Fruit fly (Drosophila melanogaster) whole organism, adult: ENCODE measurements around the gene Cpr66Cb.

Experiments
- CG11617 ChIP-seq: fragments of 200-800 bp; sonication (Bioruptor generic); optimal IDR thresholded peaks from 2 replicates; lab custom pipeline; 2017; ENCODE audit warnings: mild to moderate bottlenecking, missing biosample characterization, missing genetic modification reagents, missing genetic modification characterization
- CG12768 ChIP-seq: fragments of 200-800 bp; sonication (Bioruptor generic); optimal IDR thresholded peaks from 2 replicates; lab custom pipeline; 2017; ENCODE audit warnings: missing biosample characterization, missing genetic modification characterization, mild to moderate bottlenecking, moderate library complexity, missing genetic modification reagents
- CG14711 ChIP-seq: fragments of 200-800 bp; sonication (Bioruptor generic); optimal IDR thresholded peaks from 2 replicates; lab custom pipeline; 2018; ENCODE audit warnings: missing biosample characterization, mild to moderate bottlenecking, missing genetic modification characterization, moderate library complexity
- CG1620 ChIP-seq: fragments of 200-800 bp; sonication (Bioruptor generic); optimal IDR thresholded peaks from 2 replicates; lab custom pipeline; 2016; ENCODE audit warnings: missing biosample characterization, missing genetic modification characterization
- CG33017 ChIP-seq: fragments of 200-800 bp; sonication (Bioruptor generic); optimal IDR thresholded peaks from 2 replicates; lab custom pipeline; 2018; ENCODE audit warnings: missing biosample characterization, mild to moderate bottlenecking, missing genetic modification characterization, moderate library complexity
- CG5204 ChIP-seq: fragments of 200-800 bp; sonication (Bioruptor generic); optimal IDR thresholded peaks from 2 replicates; lab custom pipeline; 2016; ENCODE audit warnings: missing biosample characterization, missing genetic modification characterization
- CG7045 ChIP-seq: fragments of 200-800 bp; sonication (Bioruptor generic); optimal IDR thresholded peaks from 2 replicates; lab custom pipeline; 2017; ENCODE audit warnings: missing biosample characterization, mild to moderate bottlenecking, missing genetic modification characterization
- CG7101 ChIP-seq: fragments of 200-800 bp; sonication (Bioruptor generic); optimal IDR thresholded peaks from 2 replicates; lab custom pipeline; 2018; ENCODE audit warnings: missing biosample characterization, mild to moderate bottlenecking, missing genetic modification characterization, moderate library complexity
- Clk ChIP-seq: fragments of 200-800 bp; sonication (Bioruptor generic); optimal IDR thresholded peaks from 2 replicates; lab custom pipeline; 2017; ENCODE audit warnings: missing biosample characterization, missing genetic modification characterization
- Crg-1 ChIP-seq: fragments of 200-800 bp; sonication (Bioruptor generic); optimal IDR thresholded peaks from 2 replicates; lab custom pipeline; 2016; ENCODE audit warnings: missing biosample characterization, missing genetic modification characterization
- Hr96 ChIP-seq: fragments of 200-800 bp; sonication (Bioruptor generic); optimal IDR thresholded peaks from 2 replicates; lab custom pipeline; 2016; ENCODE audit warnings: missing biosample characterization, missing genetic modification characterization
- Mnt ChIP-seq: fragments of 200-800 bp; sonication (Bioruptor generic); optimal IDR thresholded peaks from 2 replicates; lab custom pipeline; 2016; ENCODE audit warnings: missing biosample characterization, mild to moderate bottlenecking, missing genetic modification characterization
- bab1 ChIP-seq: fragments of 200-800 bp; sonication (Bioruptor generic); optimal IDR thresholded peaks from 3 replicates; lab custom pipeline; 2019; ENCODE audit warnings: missing biosample characterization, mild to moderate bottlenecking, missing genetic modification characterization, moderate library complexity
- cic ChIP-seq: fragments of 200-800 bp; sonication (Bioruptor generic); optimal IDR thresholded peaks from 2 replicates; lab custom pipeline; 2017; ENCODE audit warnings: missing biosample characterization, mild to moderate bottlenecking, missing genetic modification characterization, moderate library complexity
- cnc ChIP-seq, 2 experiments: fragments of >200 bp; optimal IDR thresholded peaks; 2 replicates each; lab custom pipeline; 2017
- kay ChIP-seq: fragments of 200-800 bp; sonication (Bioruptor generic); peaks from one replicate; lab custom pipeline; 2016; ENCODE audit warnings: missing biosample characterization, missing genetic modification characterization, borderline replicate concordance
- ovo ChIP-seq: fragments of 200-800 bp; sonication (Bioruptor generic); optimal IDR thresholded peaks from 2 replicates; lab custom pipeline; 2016; ENCODE audit warnings: missing biosample characterization, missing genetic modification characterization
- pad ChIP-seq: fragments of 200-800 bp; sonication (Bioruptor generic); optimal IDR thresholded peaks from 3 replicates; lab custom pipeline; 2017; ENCODE audit warnings: missing biosample characterization, missing genetic modification characterization, mild to moderate bottlenecking, moderate library complexity, missing genetic modification reagents
- tj ChIP-seq: fragments of 200-800 bp; sonication (Bioruptor generic); optimal IDR thresholded peaks from 3 replicates; lab custom pipeline; 2017; ENCODE audit warnings: missing biosample characterization, mild to moderate bottlenecking, missing genetic modification characterization, moderate library complexity
- toe ChIP-seq: fragments of 200-800 bp; sonication (Bioruptor generic); optimal IDR thresholded peaks from 2 replicates; lab custom pipeline; 2016; ENCODE audit warnings: missing biosample characterization, missing genetic modification characterization

Gene Cpr66Cb

dm6 chr3L:8371538-8371937 lies 35.1 kb downstream of the Cpr66Cb start:
- TF ChIP-seq CG7101 (tag; lab: Kevin White, UChicago) (no peak), CG14711 (tag; lab: Kevin White, UChicago) (no peak), Crg-1 (GFP tag; lab: Kevin White, UChicago) (no peak), Clk (GFP tag; lab: Kevin White, UChicago) (no peak), bab1 (GFP tag; lab: Kevin White, UChicago) (no peak), pad (GFP tag; lab: Kevin White, UChicago) (no peak), ovo (GFP tag; lab: Kevin White, UChicago) (no peak), cnc (optimal IDR thresholded peaks at IDR 0.05; lab: Kevin White, UChicago) (no peak), CG1620 (GFP tag; lab: Kevin White, UChicago) (no peak), Hr96 (no peak), cic (GFP tag; lab: Kevin White, UChicago) (no peak), kay (GFP tag; lab: Kevin White, UChicago) (no peak), CG12768 (GFP tag; lab: Kevin White, UChicago) (no peak), Mnt (GFP tag; lab: Kevin White, UChicago) (no peak), toe (GFP tag; lab: Kevin White, UChicago) (no peak)

dm6 chr3L:8372035-8372434 lies 35.6 kb downstream of the Cpr66Cb start, which contains the start of gene ImpE1:
TSS of gene ImpE1 (plus strand) at chr3L:8372405.
- TF ChIP-seq bab1 (GFP tag; lab: Kevin White, UChicago) (no peak), cic (GFP tag; lab: Kevin White, UChicago) (no peak), Hr96 (no peak), tj (GFP tag; lab: Kevin White, UChicago) (no peak), CG5204 (GFP tag; lab: Kevin White, UChicago) (no peak), Crg-1 (GFP tag; lab: Kevin White, UChicago) (no peak), CG11617 (GFP tag; lab: Kevin White, UChicago) (no peak), toe (GFP tag; lab: Kevin White, UChicago) (no peak), Clk (GFP tag; lab: Kevin White, UChicago) (no peak), CG1620 (GFP tag; lab: Kevin White, UChicago) (no peak), cnc (optimal IDR thresholded peaks at IDR 0.05; lab: Kevin White, UChicago) (no peak), Mnt (GFP tag; lab: Kevin White, UChicago) (no peak), CG33017 (tag; lab: Kevin White, UChicago) (no peak), CG12768 (GFP tag; lab: Kevin White, UChicago) (no peak)

- TF ChIP-seq CG7101 (tag; lab: Kevin White, UChicago) (no peak), ovo (GFP tag; lab: Kevin White, UChicago) (no peak), CG33017 (tag; lab: Kevin White, UChicago) (no peak), CG5204 (GFP tag; lab: Kevin White, UChicago) (no peak), toe (GFP tag; lab: Kevin White, UChicago) (no peak), Mnt (GFP tag; lab: Kevin White, UChicago) (no peak), tj (GFP tag; lab: Kevin White, UChicago) (no peak), CG12768 (GFP tag; lab: Kevin White, UChicago) (no peak), CG11617 (GFP tag; lab: Kevin White, UChicago) (no peak), kay (GFP tag; lab: Kevin White, UChicago) (no peak), cic (GFP tag; lab: Kevin White, UChicago) (no peak), cnc (optimal IDR thresholded peaks at IDR 0.05; lab: Kevin White, UChicago) (no peak), CG14711 (tag; lab: Kevin White, UChicago) (no peak), Hr96 (no peak), bab1 (GFP tag; lab: Kevin White, UChicago) (no peak), pad (GFP tag; lab: Kevin White, UChicago) (no peak), CG7045 (GFP tag; lab: Kevin White, UChicago) (no peak), CG1620 (GFP tag; lab: Kevin White, UChicago) (no peak), Crg-1 (GFP tag; lab: Kevin White, UChicago) (no peak), Clk (GFP tag; lab: Kevin White, UChicago) (no peak)
Observed at dm6 chr3L:8374107-8374506, 37.6 kb downstream of the Cpr66Cb start.

DNA sequence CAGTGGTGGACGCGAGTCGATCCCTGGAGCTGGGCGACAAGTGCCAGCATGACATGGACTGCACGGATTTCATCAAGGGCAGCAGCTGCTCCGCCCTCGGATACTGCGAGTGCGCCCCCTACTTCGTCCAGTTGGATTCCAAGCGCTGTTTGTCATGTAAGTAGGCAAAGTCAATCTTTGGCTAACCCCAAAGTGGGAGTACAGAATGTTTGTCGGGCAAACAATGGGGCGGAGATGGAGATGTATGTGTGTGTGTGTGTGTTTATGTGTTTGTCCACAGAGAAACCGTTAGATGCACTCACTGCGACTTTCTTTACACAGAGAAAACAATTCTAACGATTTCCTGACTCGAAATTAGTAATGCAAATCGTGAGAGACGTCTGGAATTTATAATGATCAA lies 42.7 kb downstream of the Cpr66Cb start:
- no peak for TF ChIP-seq kay (GFP tag; lab: Kevin White, UChicago)
- TF ChIP-seq CG12768 (GFP tag; lab: Kevin White, UChicago), result no peak
- TF ChIP-seq Clk (GFP tag; lab: Kevin White, UChicago), result no peak
- TF ChIP-seq ovo (GFP tag; lab: Kevin White, UChicago), result no peak
- no peak for TF ChIP-seq CG11617 (GFP tag; lab: Kevin White, UChicago)
- no peak for TF ChIP-seq CG7101 (tag; lab: Kevin White, UChicago)
- TF ChIP-seq CG1620 (GFP tag; lab: Kevin White, UChicago), result no peak

DNA sequence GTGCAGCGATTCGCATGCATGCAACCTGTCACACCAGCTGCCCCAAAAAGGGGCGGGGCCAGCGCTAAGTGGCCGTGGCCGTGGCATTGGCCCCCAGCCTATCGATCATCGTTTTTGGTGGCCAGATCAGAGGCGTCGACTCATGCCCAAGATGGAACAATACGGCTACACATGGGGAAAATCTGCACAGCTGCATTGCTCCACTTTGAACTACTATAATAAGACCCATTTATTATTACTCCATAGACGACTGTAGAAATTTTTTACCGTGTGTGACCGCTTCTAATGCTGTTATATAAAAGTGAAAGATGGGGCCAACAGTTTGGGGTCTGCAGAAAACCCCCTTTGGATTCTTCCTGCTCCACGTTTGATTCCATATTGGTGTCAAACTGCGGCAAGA lies 47.5 kb downstream of the Cpr66Cb start:
- TF ChIP-seq pad (GFP tag; lab: Kevin White, UChicago) (no peak), Hr96 (no peak), CG12768 (GFP tag; lab: Kevin White, UChicago) (no peak), ovo (GFP tag; lab: Kevin White, UChicago) (no peak), CG7101 (tag; lab: Kevin White, UChicago) (no peak), bab1 (GFP tag; lab: Kevin White, UChicago) (no peak), CG14711 (tag; lab: Kevin White, UChicago) (no peak), CG33017 (tag; lab: Kevin White, UChicago) (no peak), CG7045 (GFP tag; lab: Kevin White, UChicago) (no peak)

DNA sequence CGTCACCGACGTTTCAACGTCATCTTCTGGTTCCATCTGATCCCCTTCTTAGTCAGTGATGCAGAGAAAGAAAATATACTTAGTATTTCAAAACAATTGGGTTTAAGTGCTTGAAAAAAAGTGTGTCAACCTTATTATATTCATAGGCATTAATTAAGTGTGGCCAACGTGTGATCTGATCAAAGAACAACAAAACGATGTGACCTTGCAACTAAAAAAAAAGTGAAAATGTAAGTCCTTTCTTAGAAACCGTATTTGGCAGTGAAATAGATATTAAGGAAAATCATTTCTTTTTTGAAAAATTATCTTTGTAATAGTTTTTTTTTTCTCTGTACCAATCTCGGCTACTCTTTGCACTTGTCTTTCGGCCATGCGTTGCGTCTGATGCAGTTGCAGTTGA lies 48.6 kb downstream of the Cpr66Cb start:
- no peak for TF ChIP-seq CG11617 (GFP tag; lab: Kevin White, UChicago)
- no peak for TF ChIP-seq CG12768 (GFP tag; lab: Kevin White, UChicago)
- TF ChIP-seq tj (GFP tag; lab: Kevin White, UChicago), result no peak
- no peak for TF ChIP-seq CG1620 (GFP tag; lab: Kevin White, UChicago)
- no peak for TF ChIP-seq kay (GFP tag; lab: Kevin White, UChicago)
- TF ChIP-seq CG14711 (tag; lab: Kevin White, UChicago), result no peak
- no peak for TF ChIP-seq Crg-1 (GFP tag; lab: Kevin White, UChicago)
- TF ChIP-seq Clk (GFP tag; lab: Kevin White, UChicago), result no peak
- TF ChIP-seq CG5204 (GFP tag; lab: Kevin White, UChicago), result no peak
- no peak for TF ChIP-seq Hr96
- TF ChIP-seq cic (GFP tag; lab: Kevin White, UChicago), result no peak
- no peak for TF ChIP-seq toe (GFP tag; lab: Kevin White, UChicago)
- no peak for TF ChIP-seq CG33017 (tag; lab: Kevin White, UChicago)
- no peak for TF ChIP-seq CG7101 (tag; lab: Kevin White, UChicago)
- TF ChIP-seq cnc (optimal IDR thresholded peaks at IDR 0.05; lab: Kevin White, UChicago), result no peak
- TF ChIP-seq pad (GFP tag; lab: Kevin White, UChicago), result no peak
- no peak for TF ChIP-seq ovo (GFP tag; lab: Kevin White, UChicago)
